Fruit fly (Drosophila melanogaster): ENCODE measurements around the gene FoxP.

The FoxP gene

DNA sequence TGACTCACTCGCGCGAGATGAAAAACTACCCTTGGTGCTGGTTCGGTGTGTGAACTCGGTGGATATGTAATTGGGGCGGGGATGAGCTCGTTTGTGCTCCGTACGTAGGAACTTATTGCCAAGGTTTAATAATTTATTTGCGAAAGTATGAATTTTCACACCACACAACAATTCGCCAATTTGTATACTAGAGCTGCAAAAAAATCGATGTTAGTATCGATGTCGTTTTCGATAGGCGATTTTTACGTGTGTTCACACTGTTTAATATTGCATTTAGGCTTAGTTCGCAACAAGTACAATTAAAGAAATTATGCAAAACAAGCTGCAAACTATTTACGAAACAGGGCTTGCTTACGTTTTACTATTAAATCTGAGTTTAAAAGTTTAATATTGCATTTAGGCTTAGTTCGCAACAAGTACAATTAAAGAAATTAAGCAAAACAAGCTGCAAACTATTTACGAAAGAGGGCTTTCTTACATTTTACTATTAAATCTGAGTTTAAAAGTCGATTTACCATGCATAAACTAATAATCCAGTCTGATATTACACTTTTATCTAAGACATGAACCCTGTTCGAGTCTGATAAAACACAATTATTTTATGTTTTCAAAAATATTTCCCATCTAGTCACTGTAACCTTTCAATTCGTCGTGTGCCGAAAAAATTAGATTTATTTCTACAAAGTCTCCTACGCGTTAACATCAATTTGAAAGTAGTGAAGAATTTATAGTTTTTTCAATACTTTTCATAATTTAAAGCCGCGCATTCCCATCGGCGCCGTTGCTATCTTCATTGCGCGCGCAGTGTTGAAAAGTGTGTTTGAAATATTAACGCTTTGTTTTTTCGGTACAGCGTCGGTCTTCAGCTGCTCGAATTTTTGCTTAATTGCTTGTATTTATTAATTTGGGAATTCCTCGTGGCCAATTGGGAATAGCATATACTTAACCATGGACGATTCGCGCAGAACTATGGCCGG lies 32.6 kb upstream of the FoxP start, which contains the start of the genes Snap24 and CG8478:
Gene Snap24 (minus strand): TSS at position 196 of the 977 bp plus-strand sequence.
Gene CG8478 (plus strand): TSS at position 696 of the 977 bp plus-strand sequence.
- TF ChIP-seq Hr78 (GFP tag; optimal IDR thresholded peaks at IDR 0.05): no peak
- TF ChIP-seq Mio (GFP tag; optimal IDR thresholded peaks at IDR 0.05): no peak
- no peak for TF ChIP-seq Rel (GFP tag; optimal IDR thresholded peaks at IDR 0.05)
- peak; percentile 31 for TF ChIP-seq Rel (tag; optimal IDR thresholded peaks at IDR 0.05)
- TF ChIP-seq pan (optimal IDR thresholded peaks at IDR 0.05): no peak
- no peak for TF ChIP-seq jim (GFP tag; optimal IDR thresholded peaks at IDR 0.05)
- TF ChIP-seq h (GFP tag; optimal IDR thresholded peaks at IDR 0.05): no peak
- peak; percentile 8 for TF ChIP-seq N (GFP tag; optimal IDR thresholded peaks at IDR 0.05)
- TF ChIP-seq Myc (optimal IDR thresholded peaks at IDR 0.05): peak; percentile 2
- no peak for TF ChIP-seq dsf (GFP tag; optimal IDR thresholded peaks at IDR 0.05; ENCODE audit: borderline replicate concordance)
- TF ChIP-seq HLH106 (tag; optimal IDR thresholded peaks at IDR 0.05): no peak
- TF ChIP-seq Hnf4 (GFP tag; optimal IDR thresholded peaks at IDR 0.05): no peak
- TF ChIP-seq sage (GFP tag; optimal IDR thresholded peaks at IDR 0.05): no peak
- peak; percentile 64 for TF ChIP-seq Jra (GFP tag; optimal IDR thresholded peaks at IDR 0.05)
- no peak for TF ChIP-seq tai (GFP tag; optimal IDR thresholded peaks at IDR 0.05)
- no peak for TF ChIP-seq foxo (GFP tag; optimal IDR thresholded peaks at IDR 0.05)
- TF ChIP-seq Hr83 (GFP tag; optimal IDR thresholded peaks at IDR 0.05; ENCODE audit: poor library complexity, severe bottlenecking): no peak
- TF ChIP-seq brk (GFP tag; optimal IDR thresholded peaks at IDR 0.05): no peak
- TF ChIP-seq br (GFP tag; optimal IDR thresholded peaks at IDR 0.05): no peak
- no peak for TF ChIP-seq GATAd (GFP tag; optimal IDR thresholded peaks at IDR 0.05)
- TF ChIP-seq Sp1 (GFP tag; optimal IDR thresholded peaks at IDR 0.05): no peak
- no peak for TF ChIP-seq lola (GFP tag; optimal IDR thresholded peaks at IDR 0.05)
- no peak for TF ChIP-seq CrebA (GFP tag; optimal IDR thresholded peaks at IDR 0.05; ENCODE audit: borderline replicate concordance)
- TF ChIP-seq CG32264 (GFP tag; optimal IDR thresholded peaks at IDR 0.05): no peak
- no peak for TF ChIP-seq Abd-B (GFP tag; optimal IDR thresholded peaks at IDR 0.05)
- TF ChIP-seq Vsx2 (GFP tag; optimal IDR thresholded peaks at IDR 0.05; ENCODE audit: partially characterized antibody): no peak
- TF ChIP-seq usp (GFP tag; optimal IDR thresholded peaks at IDR 0.05): no peak
- TF ChIP-seq psq (GFP tag; optimal IDR thresholded peaks at IDR 0.05): no peak
- no peak for TF ChIP-seq Dif (GFP tag; optimal IDR thresholded peaks at IDR 0.05; ENCODE audit: partially characterized antibody)
- TF ChIP-seq rgr (GFP tag; optimal IDR thresholded peaks at IDR 0.05): no peak
- no peak for TF ChIP-seq ey (GFP tag; optimal IDR thresholded peaks at IDR 0.05)
- no peak for TF ChIP-seq woc (GFP tag; optimal IDR thresholded peaks at IDR 0.05)

- no peak for TF ChIP-seq h (GFP tag; optimal IDR thresholded peaks at IDR 0.05)
- no peak for TF ChIP-seq rgr (GFP tag; optimal IDR thresholded peaks at IDR 0.05)
- TF ChIP-seq Dfd (GFP tag; optimal IDR thresholded peaks at IDR 0.05): no peak
- TF ChIP-seq CG9705 (GFP tag; optimal IDR thresholded peaks at IDR 0.05): no peak
- no peak for TF ChIP-seq lola (GFP tag; optimal IDR thresholded peaks at IDR 0.05)
- TF ChIP-seq brk (GFP tag; optimal IDR thresholded peaks at IDR 0.05): no peak
- no peak for TF ChIP-seq Mio (GFP tag; optimal IDR thresholded peaks at IDR 0.05)
- peak; percentile 79 for TF ChIP-seq Myc (optimal IDR thresholded peaks at IDR 0.05)
- TF ChIP-seq Hr83 (GFP tag; optimal IDR thresholded peaks at IDR 0.05; ENCODE audit: poor library complexity, severe bottlenecking): no peak
- no peak for TF ChIP-seq Rel (GFP tag; optimal IDR thresholded peaks at IDR 0.05)
- TF ChIP-seq Rel (tag; optimal IDR thresholded peaks at IDR 0.05): no peak
- TF ChIP-seq br (GFP tag; optimal IDR thresholded peaks at IDR 0.05): no peak
- no peak for TF ChIP-seq dsf (GFP tag; optimal IDR thresholded peaks at IDR 0.05; ENCODE audit: borderline replicate concordance)
- peak; percentile 20 for TF ChIP-seq OdsH (GFP tag; optimal IDR thresholded peaks at IDR 0.05)
Observed at dm6 chr3R:9759360-9760191, 28.9 kb upstream of the FoxP start, which contains the start of gene Mpi. Gene Mpi, plus strand, starts transcription at chr3R:9759622.

Measured in whole organism, wandering third instar larva.